Worm (Caenorhabditis elegans) whole organism, mixed stage, embryonic: ENCODE data around the gene C56A3.4.

ENCODE experiments used
- drap-1 ChIP-seq: fragments of 200-800 bp; sonication (Bioruptor generic); optimal IDR thresholded peaks from 3 replicates; lab custom pipeline; 2018; ENCODE audit warnings: mild to moderate bottlenecking, missing genetic modification characterization, missing compliant biosample characterization
- lin-13 ChIP-seq: fragments of 150-350 bp; optimal IDR thresholded peaks from 2 replicates; lab custom pipeline; 2014; ENCODE audit warnings: missing biosample characterization, missing genetic modification characterization
- lsy-2 ChIP-seq: fragments of 150-350 bp; optimal IDR thresholded peaks from 2 replicates; lab custom pipeline; 2014; ENCODE audit warnings: missing biosample characterization, missing genetic modification characterization

ce11 chrV:13571714-13572258, 20.2 kb upstream of the C56A3.4 start, which contains the start of gene C50B8.4:
- TF ChIP-seq lin-13 (tag; lab: Kevin White, UChicago) (no peak), drap-1 (GFP tag; lab: Kevin White, UChicago) (no peak), lsy-2 (tag; lab: Kevin White, UChicago) (no peak)
